Fruit fly (Drosophila melanogaster): ENCODE measurements around the gene CG13847.

The CG13847 gene

dm6 chr3R:22424602-22425190, 11.3 kb downstream of the CG13847 start, which contains the start of gene pinta (continued):
- TF ChIP-seq bowl (GFP tag; IDR thresholded peaks at IDR 0.05) (no peak), lbe (GFP tag; optimal IDR thresholded peaks at IDR 0.05) (no peak), CoRest (tag; optimal IDR thresholded peaks at IDR 0.05) (no peak), phol (tag; optimal IDR thresholded peaks at IDR 0.05) (no peak), Bgb (GFP tag; IDR thresholded peaks at IDR 0.05; ENCODE audit: partially characterized antibody) (no peak), CG16863 (GFP tag; optimal IDR thresholded peaks at IDR 0.05) (no peak), gfzf (GFP tag; optimal IDR thresholded peaks at IDR 0.05) (no peak), Six4 (GFP tag; optimal IDR thresholded peaks at IDR 0.05) (no peak), CG9727 (GFP tag; optimal IDR thresholded peaks at IDR 0.05) (no peak), sima (GFP tag; optimal IDR thresholded peaks at IDR 0.05) (no peak), vnd (GFP tag; IDR thresholded peaks at IDR 0.05; ENCODE audit: partially characterized antibody) (no peak), usp (GFP tag; optimal IDR thresholded peaks at IDR 0.05) (no peak), CG16813 (GFP tag; IDR thresholded peaks at IDR 0.05; ENCODE audit: partially characterized antibody) (0 out of 3 replicates have a peak, but pooled peaks have one; percentile 22), BEAF-32 (GFP tag; optimal IDR thresholded peaks at IDR 0.05) (peak; percentile 37), CG9215 (GFP tag; IDR thresholded peaks at IDR 0.05) (no peak), CG10654 (GFP tag; optimal IDR thresholded peaks at IDR 0.05) (no peak), Xbp1 (GFP tag; optimal IDR thresholded peaks at IDR 0.05) (no peak), Jarid2 (GFP tag; optimal IDR thresholded peaks at IDR 0.05) (no peak), hbn (GFP tag; IDR thresholded peaks at IDR 0.05; ENCODE audit: partially characterized antibody) (0 out of 2 replicates have a peak, but pooled peaks have one; percentile 13), NFAT (GFP tag; IDR thresholded peaks at IDR 0.05) (no peak), cas (GFP tag; IDR thresholded peaks at IDR 0.05) (no peak), HHEX (GFP tag; optimal IDR thresholded peaks at IDR 0.05) (no peak), CG14965 (GFP tag; optimal IDR thresholded peaks at IDR 0.05; ENCODE audit: borderline replicate concordance) (no peak), CG10462 (GFP tag; optimal IDR thresholded peaks at IDR 0.05) (no peak), mld (GFP tag; IDR thresholded peaks at IDR 0.05; ENCODE audit: partially characterized antibody) (no peak), Doc3 (GFP tag; IDR thresholded peaks at IDR 0.05; ENCODE audit: partially characterized antibody) (no peak), sna (GFP tag; IDR thresholded peaks at IDR 0.05; ENCODE audit: partially characterized antibody) (no peak), CG15479 (GFP tag; optimal IDR thresholded peaks at IDR 0.05) (no peak), CG12155 (GFP tag; optimal IDR thresholded peaks at IDR 0.05) (peak; percentile 91), Dek (tag; optimal IDR thresholded peaks at IDR 0.05) (no peak), sob (GFP tag; IDR thresholded peaks at IDR 0.05) (no peak), CG17361 (GFP tag; IDR thresholded peaks at IDR 0.05) (no peak), wek (GFP tag; optimal IDR thresholded peaks at IDR 0.05) (no peak), zfh1 (GFP tag; IDR thresholded peaks at IDR 0.05) (no peak), tna (GFP tag; IDR thresholded peaks at IDR 0.05; ENCODE audit: partially characterized antibody) (no peak), Adf1 (GFP tag; IDR thresholded peaks at IDR 0.05) (no peak), Sry-δ (GFP tag; optimal IDR thresholded peaks at IDR 0.05) (peak; percentile 59), Dfd (GFP tag; optimal IDR thresholded peaks at IDR 0.05) (no peak), schlank (tag; optimal IDR thresholded peaks at IDR 0.05) (no peak), fd96Cb (tag; optimal IDR thresholded peaks at IDR 0.05) (no peak), wor (GFP tag; IDR thresholded peaks at IDR 0.05) (no peak), eve (GFP tag; optimal IDR thresholded peaks at IDR 0.05) (no peak), h (optimal IDR thresholded peaks at IDR 0.05) (no peak), Doc2 (GFP tag; IDR thresholded peaks at IDR 0.05) (no peak), CG18476 (GFP tag; optimal IDR thresholded peaks at IDR 0.05) (no peak), pan (optimal IDR thresholded peaks at IDR 0.05) (no peak), pan (GFP tag; optimal IDR thresholded peaks at IDR 0.05 in 1 of 2, IDR thresholded peaks at IDR 0.05 in 1 of 2) (no peak), CG6654 (GFP tag; optimal IDR thresholded peaks at IDR 0.05) (no peak), B-H1 (GFP tag; IDR thresholded peaks at IDR 0.05) (no peak), CG7745 (tag; optimal IDR thresholded peaks at IDR 0.05) (no peak), CG18764 (GFP tag; optimal IDR thresholded peaks at IDR 0.05) (no peak)

Data from whole organism, embryonic.